Fruit fly (Drosophila melanogaster): Measurements from ENCODE around the gene spz.

The spz gene

DNA sequence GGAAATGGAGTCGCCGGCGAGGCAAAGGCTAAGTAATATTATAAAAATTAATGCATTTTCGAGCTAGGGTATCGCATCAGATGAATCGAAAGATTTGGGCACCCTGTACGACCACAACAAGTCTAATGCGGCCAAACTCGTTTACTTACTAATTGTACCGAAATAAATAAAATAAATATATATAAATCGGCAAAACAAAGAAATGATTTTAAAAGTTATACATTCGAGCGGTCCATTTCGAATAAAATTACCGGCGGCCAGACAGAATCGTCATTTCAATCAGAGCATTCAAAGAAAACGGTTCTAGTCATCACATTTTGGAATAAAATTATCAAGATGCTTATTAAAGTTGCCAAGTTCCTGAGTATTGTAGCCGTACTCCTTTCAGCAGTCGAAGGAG lies 23.0 kb upstream of the spz start, which contains the start of gene CG14258:
CG14258 (plus strand) TSS at position 301 of the 400 bp plus-strand sequence.
- TF ChIP-seq Lhr (GFP tag; optimal IDR thresholded peaks at IDR 0.05) (no peak), Fer2 (tag; optimal IDR thresholded peaks at IDR 0.05) (no peak), CG9932 (GFP tag; IDR thresholded peaks at IDR 0.05) (no peak), Usf (GFP tag; optimal IDR thresholded peaks at IDR 0.05) (no peak), CG34422 (GFP tag; IDR thresholded peaks at IDR 0.05) (no peak)

- TF ChIP-seq sens (GFP tag): peak; percentile 26
- no peak for TF ChIP-seq CG6765 (GFP tag; optimal IDR thresholded peaks at IDR 0.05)
- TF ChIP-seq CG18476 (GFP tag; optimal IDR thresholded peaks at IDR 0.05): no peak
- TF ChIP-seq sr (GFP tag; IDR thresholded peaks at IDR 0.05): no peak
- no peak for TF ChIP-seq ken (GFP tag; IDR thresholded peaks at IDR 0.05)
- peak; percentile 10; the same call in 1 of the 2 replicates for TF ChIP-seq sisA (GFP tag; IDR thresholded peaks at IDR 0.05)
- TF ChIP-seq Lim3 (GFP tag; IDR thresholded peaks at IDR 0.05): no peak
- TF ChIP-seq NfI (GFP tag; optimal IDR thresholded peaks at IDR 0.05): no peak
- peak; percentile 47 for TF ChIP-seq Drgx (GFP tag; IDR thresholded peaks at IDR 0.05)
- TF ChIP-seq exex (tag; optimal IDR thresholded peaks at IDR 0.05): no peak
- no peak for TF ChIP-seq Mad (GFP tag; optimal IDR thresholded peaks at IDR 0.05)
- TF ChIP-seq gfzf (GFP tag; optimal IDR thresholded peaks at IDR 0.05): no peak
- no peak for TF ChIP-seq Nf-YB (GFP tag; optimal IDR thresholded peaks at IDR 0.05)
- TF ChIP-seq CG6689 (GFP tag; IDR thresholded peaks at IDR 0.05): 0 out of 2 replicates have a peak, but pooled peaks have one; percentile 13
- no peak for TF ChIP-seq CG2129 (GFP tag; IDR thresholded peaks at IDR 0.05; ENCODE audit: partially characterized antibody)
- no peak for TF ChIP-seq CG6683 (GFP tag; optimal IDR thresholded peaks at IDR 0.05)
- TF ChIP-seq lbe (GFP tag; optimal IDR thresholded peaks at IDR 0.05): peak; percentile 10
- TF ChIP-seq vnd (GFP tag; IDR thresholded peaks at IDR 0.05; ENCODE audit: partially characterized antibody): no peak
- TF ChIP-seq crol (GFP tag; IDR thresholded peaks at IDR 0.05): no peak
- TF ChIP-seq dan (GFP tag; IDR thresholded peaks at IDR 0.05): no peak
- peak; percentile 13 for TF ChIP-seq Blimp-1 (GFP tag; optimal IDR thresholded peaks at IDR 0.05)
- TF ChIP-seq ro (GFP tag; IDR thresholded peaks at IDR 0.05): no peak
- peak; percentile 8; the same call in 1 of the 2 replicates for TF ChIP-seq Rx (GFP tag; IDR thresholded peaks at IDR 0.05)
- TF ChIP-seq peb (GFP tag; IDR thresholded peaks at IDR 0.05): no peak
- no peak for TF ChIP-seq Asciz (GFP tag; optimal IDR thresholded peaks at IDR 0.05)
- no peak for TF ChIP-seq danr (GFP tag; IDR thresholded peaks at IDR 0.05)
- TF ChIP-seq CG2120 (GFP tag; optimal IDR thresholded peaks at IDR 0.05): no peak
- TF ChIP-seq Ets65A (GFP tag): peak; percentile 53
- TF ChIP-seq PHDP (tag; optimal IDR thresholded peaks at IDR 0.05): no peak
- TF ChIP-seq org-1 (GFP tag; optimal IDR thresholded peaks at IDR 0.05): no peak
- no peak for TF ChIP-seq corto (GFP tag; optimal IDR thresholded peaks at IDR 0.05)
- TF ChIP-seq Side (GFP tag; optimal IDR thresholded peaks at IDR 0.05): no peak
- TF ChIP-seq HLH3B (GFP tag; IDR thresholded peaks at IDR 0.05): no peak
- TF ChIP-seq CG3163 (GFP tag; optimal IDR thresholded peaks at IDR 0.05): no peak
- TF ChIP-seq CG6654 (GFP tag; optimal IDR thresholded peaks at IDR 0.05): no peak
Measured at dm6 chr3R:27092263-27092662, 22.4 kb upstream of the spz start.

DNA sequence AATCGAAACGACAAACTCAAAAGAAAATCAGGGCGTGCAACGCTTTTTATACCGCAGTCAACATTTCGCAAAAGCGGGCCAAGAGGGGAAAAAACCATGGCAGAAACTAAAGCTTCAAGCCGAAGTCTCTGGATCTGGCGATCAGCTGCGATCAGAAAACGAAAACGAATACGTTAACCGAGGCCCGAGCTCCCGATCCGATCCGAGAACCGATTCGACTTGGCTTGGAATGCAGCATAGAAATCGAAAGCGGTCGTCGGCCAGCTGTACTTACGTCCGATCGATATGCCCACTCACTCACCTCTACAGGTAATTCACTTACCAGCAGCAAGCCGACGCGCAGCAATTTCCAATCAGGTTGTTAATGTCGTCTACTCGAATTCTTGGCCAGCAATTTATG lies 21.2 kb upstream of the spz start, which contains the start of gene Cpr97Eb:
Cpr97Eb (minus strand) TSS at position 25 of the 400 bp plus-strand sequence.
- TF ChIP-seq chinmo (GFP tag; IDR thresholded peaks at IDR 0.05; ENCODE audit: partially characterized antibody): 0 out of 4 replicates have a peak, but pooled peaks have one; percentile 6
- TF ChIP-seq Blimp-1 (GFP tag; optimal IDR thresholded peaks at IDR 0.05): peak; percentile 87
- TF ChIP-seq Deaf1 (tag; optimal IDR thresholded peaks at IDR 0.05): peak; percentile 68
- TF ChIP-seq MTF-1 (GFP tag; optimal IDR thresholded peaks at IDR 0.05; ENCODE audit: borderline replicate concordance): no peak

All from whole organism, embryonic.